Worm (Caenorhabditis elegans): Measurements from ENCODE around the gene ltd-1.

ltd-1 gene

DNA sequence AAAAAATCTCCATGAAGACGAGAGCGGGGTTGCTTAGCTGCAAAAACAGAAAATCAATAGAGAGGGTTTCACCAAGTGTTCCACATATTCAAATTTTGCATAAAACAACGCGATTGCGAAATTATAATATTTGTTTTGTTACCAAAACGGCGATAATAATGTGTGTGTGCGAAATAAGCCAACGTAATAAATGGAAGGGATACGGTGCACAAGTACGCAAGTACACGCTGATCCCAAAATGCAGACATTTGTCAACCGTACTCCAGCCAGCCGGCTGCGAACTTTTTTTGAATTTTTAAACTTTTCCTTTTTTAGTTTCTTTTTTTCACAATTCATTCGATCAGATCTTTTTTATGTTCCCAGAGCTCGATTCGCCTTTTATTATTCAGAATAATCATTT lies 32.3 kb upstream of the ltd-1 start, which contains the start of gene ire-1 (continued):
- TF ChIP-seq lin-38 (GFP tag; IDR thresholded peaks at IDR 0.05) (peak; percentile 54), sdz-12 (GFP tag; optimal IDR thresholded peaks at IDR 0.05) (no peak), tra-1 (GFP tag; IDR thresholded peaks at IDR 0.05) (no peak), Y48G9A.11 (GFP tag; IDR thresholded peaks at IDR 0.05) (no peak), fos-1 (tag; optimal IDR thresholded peaks at IDR 0.05) (no peak), nhr-237 (tag; optimal IDR thresholded peaks at IDR 0.05) (no peak), tag-97 (GFP tag; IDR thresholded peaks at IDR 0.05) (no peak), nhr-102 (tag; optimal IDR thresholded peaks at IDR 0.05) (no peak), F26F4.8 (GFP tag; conservative IDR thresholded peaks at IDR 0.05) (no peak), zip-11 (GFP tag; IDR thresholded peaks at IDR 0.05) (no peak), mep-1 (tag; optimal IDR thresholded peaks at IDR 0.05) (peak; percentile 70), ceh-32 (tag; optimal IDR thresholded peaks at IDR 0.05; ENCODE audit: poor library complexity) (no peak), pha-4 (GFP tag; IDR thresholded peaks at IDR 0.05) (peak; percentile 14; the same call in 1 of the 2 replicates), pha-4 (tag; optimal IDR thresholded peaks at IDR 0.05) (peak; percentile 70), spr-1 (tag; optimal IDR thresholded peaks at IDR 0.05) (no peak), lsy-2 (tag; optimal IDR thresholded peaks at IDR 0.05) (peak; percentile 90 to 99), hlh-30 (tag; optimal IDR thresholded peaks at IDR 0.05; ENCODE audit: insufficient read depth) (peak; percentile 42), hlh-11 (tag; optimal IDR thresholded peaks at IDR 0.05) (peak; percentile 44), lin-13 (GFP tag; optimal IDR thresholded peaks at IDR 0.05) (peak; percentile 42), nhr-28 (tag; optimal IDR thresholded peaks at IDR 0.05) (peak; percentile 49), daf-12 (tag; optimal IDR thresholded peaks at IDR 0.05) (no peak), nhr-42 (GFP tag; IDR thresholded peaks at IDR 0.05) (no peak), cey-2 (tag; optimal IDR thresholded peaks at IDR 0.05; ENCODE audit: borderline replicate concordance, insufficient read depth) (no peak), lin-15B (tag; optimal IDR thresholded peaks at IDR 0.05) (no peak), mxl-3 (GFP tag; optimal IDR thresholded peaks at IDR 0.05) (peak; percentile 15), zfp-3 (GFP tag; conservative IDR thresholded peaks at IDR 0.05) (no peak), nhr-11 (tag; optimal IDR thresholded peaks at IDR 0.05) (no peak), ztf-7 (tag; optimal IDR thresholded peaks at IDR 0.05) (peak; percentile 17), pqm-1 (tag; optimal IDR thresholded peaks at IDR 0.05) (peak; percentile 23), fkh-10 (GFP tag; optimal IDR thresholded peaks at IDR 0.05) (no peak)

DNA sequence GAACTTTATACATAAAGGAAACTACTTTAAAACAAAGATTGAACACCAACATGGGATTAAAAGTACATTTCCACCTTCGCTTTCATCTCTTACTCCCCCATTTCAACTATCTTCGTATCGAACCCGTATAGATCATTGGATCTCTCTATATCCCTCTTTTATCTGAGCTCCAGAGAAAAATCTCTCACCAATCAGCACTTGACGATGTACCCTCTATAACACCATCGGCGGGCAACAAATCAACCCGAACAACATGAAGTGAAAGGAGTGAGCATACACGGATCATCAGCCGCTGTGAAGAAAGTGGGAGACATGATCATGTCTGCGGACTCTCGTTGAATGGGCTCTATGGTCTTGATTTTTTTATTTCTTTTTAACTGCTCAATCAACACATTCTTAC lies 24.9 kb upstream of the ltd-1 start:
- TF ChIP-seq daf-16 (GFP tag; optimal IDR thresholded peaks at IDR 0.05): peak in 1 of 2 experiments; percentile 6
- no peak for TF ChIP-seq daf-16 (tag; optimal IDR thresholded peaks at IDR 0.05)
- TF ChIP-seq dmd-8 (GFP tag; IDR thresholded peaks at IDR 0.05): no peak

DNA sequence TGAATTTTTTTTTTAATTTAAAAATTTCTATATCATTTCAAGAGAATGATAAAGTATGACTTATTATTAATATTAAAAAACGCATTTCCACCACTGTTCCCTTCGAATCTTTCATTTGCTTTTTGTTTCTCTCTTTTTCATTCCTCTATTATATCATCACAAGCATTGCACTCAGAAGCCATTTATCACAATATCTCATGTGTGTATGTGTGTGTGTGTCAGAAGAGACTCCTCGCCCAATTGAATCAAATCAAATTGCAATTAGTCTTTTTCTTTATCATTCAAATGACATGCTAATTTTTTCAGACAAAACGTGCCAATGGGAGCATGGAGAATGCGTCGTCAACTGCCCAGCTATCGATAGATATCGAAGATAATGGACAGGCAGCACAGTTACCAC lies 23.6 kb upstream of the ltd-1 start, which contains the start of gene unc-105:
TSS of gene unc-105 (plus strand) at position 301 of the 400 bp plus-strand sequence.
- TF ChIP-seq aly-2 (tag; optimal IDR thresholded peaks at IDR 0.05) (no peak), fkh-10 (GFP tag; optimal IDR thresholded peaks at IDR 0.05) (no peak), lsy-2 (tag; optimal IDR thresholded peaks at IDR 0.05) (no peak), lin-29 (GFP tag; IDR thresholded peaks at IDR 0.05) (no peak), duxl-1 (tag; optimal IDR thresholded peaks at IDR 0.05; ENCODE audit: poor library complexity) (no peak), jun-1 (tag; optimal IDR thresholded peaks at IDR 0.05) (no peak), hif-1 (tag; optimal IDR thresholded peaks at IDR 0.05) (no peak), hlh-11 (tag; optimal IDR thresholded peaks at IDR 0.05) (no peak), vab-7 (GFP tag; IDR thresholded peaks at IDR 0.05) (no peak), dmd-6 (GFP tag; IDR thresholded peaks at IDR 0.05) (no peak), Y105C5A.15 (GFP tag; IDR thresholded peaks at IDR 0.05) (no peak), dpl-1 (GFP tag; optimal IDR thresholded peaks at IDR 0.05) (no peak), ceh-20 (GFP tag; IDR thresholded peaks at IDR 0.05) (no peak), ceh-62 (tag; optimal IDR thresholded peaks at IDR 0.05) (no peak), aha-1 (tag) (no peak), skn-1 (tag; optimal IDR thresholded peaks at IDR 0.05) (no peak), lin-1 (GFP tag; IDR thresholded peaks at IDR 0.05) (no peak), nhr-76 (tag; optimal IDR thresholded peaks at IDR 0.05) (no peak)
